Worm (Caenorhabditis elegans) whole organism, L4 larva: ENCODE data around the gene F46B6.2.

Experiments used
- ZK546.5 ChIP-seq, 2 experiments: sonication (generic microtip); optimal IDR thresholded peaks; 2 replicates each; lab custom pipeline; 2017; ENCODE audit warnings: missing biosample characterization in 2 of 2, missing genetic modification characterization in 2 of 2
- ama-1 ChIP-seq: fragments of 150-350 bp; optimal IDR thresholded peaks from 2 replicates; lab custom pipeline; 2014; ENCODE audit warnings: inconsistent platforms, mixed read lengths
- ceh-28 ChIP-seq: fragments of 150-350 bp; optimal IDR thresholded peaks from 2 replicates; lab custom pipeline; 2014; ENCODE audit warnings: missing biosample characterization, missing genetic modification reagents, missing genetic modification characterization
- ces-1 ChIP-seq: fragments of 150-350 bp; sonication (generic microtip); optimal IDR thresholded peaks from 4 replicates; lab custom pipeline; 2014; ENCODE audit warnings: missing biosample characterization, missing genetic modification reagents, missing genetic modification characterization
- daf-16 ChIP-seq, 3 experiments: sonication (generic microtip); optimal IDR thresholded peaks; 2 replicates each; lab custom pipeline; 2016 to 2017; ENCODE audit warnings: missing genetic modification characterization in 3 of 3, missing genetic modification reagents in 3 of 3, mild to moderate bottlenecking in 2 of 3, missing compliant biosample characterization in 2 of 3, missing biosample characterization in 1 of 3, moderate library complexity in 1 of 3
- daf-19 ChIP-seq: fragments of 200-800 bp; sonication (Bioruptor generic); conservative IDR thresholded peaks from 2 replicates; pipeline ENCODE4 v1.3.6; 2022; ENCODE audit warnings: missing genetic modification characterization, missing compliant biosample characterization
- fkh-10 ChIP-seq: fragments of 150-350 bp; optimal IDR thresholded peaks from 2 replicates; lab custom pipeline; 2014; ENCODE audit warnings: missing biosample characterization, missing genetic modification reagents, missing genetic modification characterization
- gei-8 ChIP-seq: fragments of 200-800 bp; sonication (Bioruptor generic); optimal IDR thresholded peaks from 2 replicates; lab custom pipeline; 2018; ENCODE audit warnings: mild to moderate bottlenecking, missing genetic modification characterization, missing compliant biosample characterization
- lin-15B ChIP-seq: fragments of 150-350 bp; sonication (generic microtip); optimal IDR thresholded peaks from 3 replicates; lab custom pipeline; 2014; ENCODE audit warnings: missing biosample characterization, missing genetic modification characterization
- nhr-25 ChIP-seq: sonication (generic microtip); optimal IDR thresholded peaks from 2 replicates; lab custom pipeline; 2017; ENCODE audit warnings: missing genetic modification characterization, mild to moderate bottlenecking, missing compliant biosample characterization, antibody characterized with exemption, moderate library complexity, borderline replicate concordance; ENCODE audit not compliant: insufficient read depth
- pha-4 ChIP-seq, 2 experiments: fragments of 150-350 bp in 1 of 2; fragments of 200-800 bp in 1 of 2; sonication (Bioruptor generic) in 1 of 2; IDR thresholded peaks in 1 of 2; optimal IDR thresholded peaks in 1 of 2; 2 replicates each; pipeline versions ENCODE4 v1.3.6 to Lab custom; 2014 to 2022; ENCODE audit warnings: missing genetic modification characterization in 2 of 2, missing genetic modification reagents in 2 of 2, missing biosample characterization in 1 of 2, missing compliant biosample characterization in 1 of 2

DNA sequence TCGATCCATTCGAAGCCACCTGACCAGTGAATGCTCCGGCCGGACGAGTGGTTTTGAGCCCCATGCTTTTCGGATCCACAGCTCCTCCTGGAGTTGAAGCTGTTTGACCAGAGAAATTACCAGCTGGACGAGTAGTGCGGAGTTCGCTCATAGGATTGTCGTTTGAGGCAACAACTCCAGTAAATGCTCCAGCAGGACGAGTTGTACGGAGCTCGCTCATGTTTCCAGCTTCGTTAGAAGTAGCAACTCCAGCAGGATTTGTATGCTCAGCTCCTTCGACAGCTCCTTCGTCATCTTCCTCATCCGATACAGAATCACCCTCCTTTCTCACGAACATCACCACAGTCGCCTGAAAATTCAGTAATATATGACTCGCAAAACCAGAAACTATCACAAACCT is 18.5 kb upstream of the F46B6.2 start:
- no peak for TF ChIP-seq ces-1
- TF ChIP-seq ZK546.5 (tag; optimal IDR thresholded peaks at IDR 0.05; lab: Kevin White, UChicago), result no peak
- TF ChIP-seq ceh-28 (tag; lab: Kevin White, UChicago), result no peak
- TF ChIP-seq fkh-10, result no peak
- TF ChIP-seq lin-15B (tag; lab: Kevin White, UChicago), result no peak
- no peak for TF ChIP-seq gei-8 (GFP tag; lab: Kevin White, UChicago)
- TF ChIP-seq pha-4 (GFP tag; IDR thresholded peaks at IDR 0.05; lab: Robert Waterston, UW), result no peak
- TF ChIP-seq pha-4 (tag; optimal IDR thresholded peaks at IDR 0.05; lab: Kevin White, UChicago), result no peak
- TF ChIP-seq daf-16 (GFP tag; optimal IDR thresholded peaks at IDR 0.05; lab: Kevin White, UChicago), result no peak
- TF ChIP-seq daf-16 (tag; optimal IDR thresholded peaks at IDR 0.05; lab: Kevin White, UChicago), result no peak
- no peak for TF ChIP-seq ama-1
- no peak for TF ChIP-seq daf-19 (GFP tag; lab: Robert Waterston, UW)
- no peak for TF ChIP-seq nhr-25 (tag; lab: Kevin White, UChicago)
